Worm (Caenorhabditis elegans) whole organism, L4 larva: ENCODE data around the gene F53H2.3.

Source experiments
- F10B5.3 ChIP-seq: sonication (generic microtip); optimal IDR thresholded peaks from 2 replicates; lab custom pipeline; 2016; ENCODE audit warnings: mild to moderate bottlenecking, missing genetic modification characterization, missing compliant biosample characterization
- F37D6.2 ChIP-seq: sonication (generic microtip); optimal IDR thresholded peaks from 2 replicates; lab custom pipeline; 2016; ENCODE audit warnings: mild to moderate bottlenecking, missing genetic modification characterization, missing compliant biosample characterization
- T26A8.4 ChIP-seq: fragments of 200-800 bp; sonication (Bioruptor generic); IDR thresholded peaks from 2 replicates; pipeline ENCODE4 v1.3.6; 2022; ENCODE audit warnings: missing genetic modification characterization, missing compliant biosample characterization
- Y48G9A.11 ChIP-seq: fragments of 200-800 bp; sonication (Bioruptor generic); IDR thresholded peaks from 2 replicates; pipeline ENCODE4 v1.3.6; 2022; ENCODE audit warnings: missing genetic modification reagents, missing genetic modification characterization, missing compliant biosample characterization
- Y75B8A.6 ChIP-seq: fragments of 200-800 bp; sonication (Bioruptor generic); IDR thresholded peaks from 2 replicates; pipeline ENCODE4 v1.3.6; 2022; ENCODE audit warnings: missing genetic modification reagents, missing genetic modification characterization, missing compliant biosample characterization
- ama-1 ChIP-seq: fragments of 150-350 bp; optimal IDR thresholded peaks from 2 replicates; lab custom pipeline; 2014; ENCODE audit warnings: inconsistent platforms, mixed read lengths
- attf-4 ChIP-seq: sonication (generic microtip); optimal IDR thresholded peaks from 3 replicates; lab custom pipeline; 2017; ENCODE audit warnings: missing biosample characterization, missing genetic modification characterization
- daf-16 ChIP-seq, 3 experiments: sonication (generic microtip); optimal IDR thresholded peaks; 2 replicates each; lab custom pipeline; 2016 to 2017; ENCODE audit warnings: missing genetic modification characterization in 3 of 3, missing genetic modification reagents in 3 of 3, mild to moderate bottlenecking in 2 of 3, missing compliant biosample characterization in 2 of 3, missing biosample characterization in 1 of 3, moderate library complexity in 1 of 3
- daf-19 ChIP-seq: fragments of 200-800 bp; sonication (Bioruptor generic); conservative IDR thresholded peaks from 2 replicates; pipeline ENCODE4 v1.3.6; 2022; ENCODE audit warnings: missing genetic modification characterization, missing compliant biosample characterization
- dmd-6 ChIP-seq: fragments of 200-800 bp; sonication (Bioruptor generic); IDR thresholded peaks from 2 replicates; pipeline ENCODE4 v1.3.6; 2022; ENCODE audit warnings: missing genetic modification reagents, missing genetic modification characterization, missing compliant biosample characterization
- dpl-1 ChIP-seq: fragments of 150-350 bp; optimal IDR thresholded peaks from 2 replicates; lab custom pipeline; 2014; ENCODE audit warnings: missing biosample characterization, missing genetic modification reagents, missing genetic modification characterization
- gei-8 ChIP-seq: fragments of 200-800 bp; sonication (Bioruptor generic); optimal IDR thresholded peaks from 2 replicates; lab custom pipeline; 2018; ENCODE audit warnings: mild to moderate bottlenecking, missing genetic modification characterization, missing compliant biosample characterization
- hif-1 ChIP-seq, 2 experiments: sonication (generic microtip); optimal IDR thresholded peaks; 2 replicates each; lab custom pipeline; 2016 to 2017; ENCODE audit warnings: missing compliant biosample characterization in 2 of 2, missing genetic modification characterization in 2 of 2, missing genetic modification reagents in 2 of 2, missing genotype in 2 of 2, mild to moderate bottlenecking in 1 of 2
- hlh-30 ChIP-seq: sonication (generic microtip); optimal IDR thresholded peaks from 2 replicates; lab custom pipeline; 2017; ENCODE audit warnings: antibody characterized with exemption, mild to moderate bottlenecking, missing genetic modification characterization, missing compliant biosample characterization; ENCODE audit not compliant: insufficient read depth
- hmg-1.1 ChIP-seq: fragments of 200-800 bp; sonication (Bioruptor generic); IDR thresholded peaks from 2 replicates; pipeline ENCODE4 v1.3.6; 2022; ENCODE audit warnings: missing genetic modification reagents, missing genetic modification characterization, missing compliant biosample characterization
- lim-7 ChIP-seq: fragments of 200-800 bp; sonication (Bioruptor generic); IDR thresholded peaks from 2 replicates; pipeline ENCODE4 v1.3.6; 2022; ENCODE audit warnings: missing genetic modification characterization, missing compliant biosample characterization
- lin-1 ChIP-seq: fragments of 200-800 bp; sonication (Bioruptor generic); IDR thresholded peaks from 2 replicates; pipeline ENCODE4 v1.3.6; 2022; ENCODE audit warnings: missing genetic modification reagents, missing genetic modification characterization, missing compliant biosample characterization
- lin-39 ChIP-seq: fragments of 150-350 bp; optimal IDR thresholded peaks from 2 replicates; lab custom pipeline; 2014; ENCODE audit warnings: missing biosample characterization, missing genetic modification reagents, missing genetic modification characterization
- lir-3 ChIP-seq: sonication (generic microtip); optimal IDR thresholded peaks from 2 replicates; lab custom pipeline; 2016; ENCODE audit warnings: mild to moderate bottlenecking, missing genetic modification characterization, missing compliant biosample characterization
- lsy-2 ChIP-seq, 2 experiments: fragments of 150-350 bp in 1 of 2; sonication (generic microtip) in 1 of 2; optimal IDR thresholded peaks; 2 replicates each; lab custom pipeline; 2014 to 2017; ENCODE audit warnings: missing biosample characterization in 2 of 2, missing genetic modification characterization in 2 of 2
- mdl-1 ChIP-seq, 2 experiments: fragments of 150-350 bp in 1 of 2; sonication (generic microtip) in 1 of 2; optimal IDR thresholded peaks; 2 replicates each; lab custom pipeline; 2014 to 2017; ENCODE audit warnings: missing biosample characterization in 2 of 2, missing genetic modification characterization in 2 of 2
- mep-1 ChIP-seq: fragments of 150-350 bp; sonication (generic microtip); optimal IDR thresholded peaks from 3 replicates; lab custom pipeline; 2014; ENCODE audit warnings: missing biosample characterization, missing genetic modification characterization
- mxl-3 ChIP-seq: fragments of 200-800 bp; sonication (Bioruptor generic); optimal IDR thresholded peaks from 2 replicates; lab custom pipeline; 2018; ENCODE audit warnings: mild to moderate bottlenecking, missing genetic modification characterization, missing compliant biosample characterization
- nhr-102 ChIP-seq: sonication (generic microtip); optimal IDR thresholded peaks from 2 replicates; lab custom pipeline; 2016; ENCODE audit warnings: mild to moderate bottlenecking, missing genetic modification characterization, moderate library complexity, missing compliant biosample characterization
- nhr-11 ChIP-seq: fragments of 150-350 bp; optimal IDR thresholded peaks from 2 replicates; lab custom pipeline; 2014; ENCODE audit warnings: missing biosample characterization, missing genetic modification characterization
- nhr-111 ChIP-seq: fragments of 200-800 bp; sonication (Bioruptor generic); optimal IDR thresholded peaks from 2 replicates; lab custom pipeline; 2018; ENCODE audit warnings: mild to moderate bottlenecking, missing genetic modification characterization, missing compliant biosample characterization
- nhr-237 ChIP-seq: sonication (generic microtip); optimal IDR thresholded peaks from 2 replicates; lab custom pipeline; 2017; ENCODE audit warnings: missing biosample characterization, missing genetic modification characterization
- nhr-25 ChIP-seq: sonication (generic microtip); optimal IDR thresholded peaks from 2 replicates; lab custom pipeline; 2017; ENCODE audit warnings: missing genetic modification characterization, mild to moderate bottlenecking, missing compliant biosample characterization, antibody characterized with exemption, moderate library complexity, borderline replicate concordance; ENCODE audit not compliant: insufficient read depth
- nhr-28 ChIP-seq: fragments of 150-350 bp; optimal IDR thresholded peaks from 2 replicates; lab custom pipeline; 2014; ENCODE audit warnings: missing biosample characterization, missing genetic modification characterization
- nhr-41 ChIP-seq: fragments of 200-800 bp; sonication (Bioruptor generic); IDR thresholded peaks from 2 replicates; pipeline ENCODE4 v1.3.6; 2022; ENCODE audit warnings: missing genetic modification reagents, missing genetic modification characterization, missing compliant biosample characterization
- nhr-48 ChIP-seq: sonication (generic microtip); optimal IDR thresholded peaks from 2 replicates; lab custom pipeline; 2016; ENCODE audit warnings: mild to moderate bottlenecking, missing genetic modification characterization, missing compliant biosample characterization
- nhr-6 ChIP-seq: fragments of 150-350 bp; optimal IDR thresholded peaks from 2 replicates; lab custom pipeline; 2014; ENCODE audit warnings: missing biosample characterization, missing genetic modification characterization
- nhr-76 ChIP-seq: fragments of 150-350 bp; optimal IDR thresholded peaks from 2 replicates; lab custom pipeline; 2014; ENCODE audit warnings: missing biosample characterization, missing genetic modification characterization
- nhr-77 ChIP-seq: fragments of 150-350 bp; optimal IDR thresholded peaks from 2 replicates; lab custom pipeline; 2014; ENCODE audit warnings: missing biosample characterization, missing genetic modification characterization
- pha-4 ChIP-seq, 2 experiments: fragments of 150-350 bp in 1 of 2; fragments of 200-800 bp in 1 of 2; sonication (Bioruptor generic) in 1 of 2; IDR thresholded peaks in 1 of 2; optimal IDR thresholded peaks in 1 of 2; 2 replicates each; pipeline versions ENCODE4 v1.3.6 to Lab custom; 2014 to 2022; ENCODE audit warnings: missing genetic modification characterization in 2 of 2, missing genetic modification reagents in 2 of 2, missing biosample characterization in 1 of 2, missing compliant biosample characterization in 1 of 2
- php-3 ChIP-seq: fragments of 200-800 bp; sonication (Bioruptor generic); IDR thresholded peaks from 2 replicates; pipeline ENCODE4 v1.3.6; 2022; ENCODE audit warnings: missing genetic modification reagents, missing genetic modification characterization, missing compliant biosample characterization
- sdz-12 ChIP-seq: fragments of 200-800 bp; sonication (Bioruptor generic); optimal IDR thresholded peaks from 2 replicates; lab custom pipeline; 2018; ENCODE audit warnings: mild to moderate bottlenecking, missing genetic modification characterization, missing compliant biosample characterization
- set-16 ChIP-seq: fragments of 200-800 bp; sonication (Bioruptor generic); IDR thresholded peaks from 2 replicates; pipeline ENCODE4 v1.3.6; 2022; ENCODE audit warnings: missing genetic modification reagents, missing genetic modification characterization, missing compliant biosample characterization
- spr-3 ChIP-seq: fragments of 200-800 bp; sonication (Bioruptor generic); optimal IDR thresholded peaks from 2 replicates; lab custom pipeline; 2018; ENCODE audit warnings: mild to moderate bottlenecking, missing genetic modification characterization, missing compliant biosample characterization
- tra-1 ChIP-seq: fragments of 200-800 bp; sonication (Bioruptor generic); IDR thresholded peaks from 2 replicates; pipeline ENCODE4 v1.3.6; 2022; ENCODE audit warnings: missing genetic modification reagents, missing genetic modification characterization, missing compliant biosample characterization
- unc-130 ChIP-seq: sonication (generic microtip); optimal IDR thresholded peaks from 2 replicates; lab custom pipeline; 2016; ENCODE audit warnings: missing genetic modification reagents, missing genetic modification characterization, missing compliant biosample characterization
- unc-62 ChIP-seq, 3 experiments: fragments of 150-350 bp in 1 of 3; sonication (generic microtip); optimal IDR thresholded peaks in 2 of 3; peaks in 1 of 3; 1 replicate in 1 of 3; 2 replicates in 2 of 3; lab custom pipeline; 2014 to 2017; ENCODE audit warnings: missing biosample characterization in 3 of 3, missing genetic modification characterization in 3 of 3, missing genetic modification reagents in 3 of 3, missing genotype in 1 of 3
- zip-2 ChIP-seq: fragments of 150-350 bp; optimal IDR thresholded peaks from 2 replicates; lab custom pipeline; 2014; ENCODE audit warnings: missing biosample characterization, missing genetic modification characterization

F53H2.3 gene

DNA sequence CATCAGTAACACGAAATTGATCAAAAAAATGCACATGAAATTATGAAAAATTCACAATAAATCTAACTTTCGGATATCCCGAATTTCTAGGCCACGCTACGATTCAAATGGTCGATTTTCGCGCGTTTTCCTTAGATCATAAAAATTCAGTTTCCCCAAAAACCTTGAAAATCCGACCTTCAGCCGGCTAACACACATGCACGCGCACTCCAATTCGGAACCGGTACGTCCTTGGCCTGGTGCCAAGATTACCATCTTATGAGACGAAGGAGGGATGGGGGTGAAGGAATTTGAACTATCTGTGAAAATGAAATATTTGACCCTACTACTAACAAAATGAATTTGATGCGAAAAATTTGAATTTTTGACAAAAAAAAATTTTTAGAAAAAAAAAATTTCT, 11.2 kb upstream of the F53H2.3 start:
- TF ChIP-seq F37D6.2 (tag; lab: Kevin White, UChicago) = no peak
- peak; percentile 89 for TF ChIP-seq nhr-25 (tag; lab: Kevin White, UChicago)
- TF ChIP-seq, all 104 proteins: peak for 1

- TF ChIP-seq nhr-6 (tag; lab: Kevin White, UChicago) = no peak
- peak; percentile 94 for TF ChIP-seq hlh-30
- TF ChIP-seq ama-1 = no peak
- TF ChIP-seq Y48G9A.11 (GFP tag; lab: Robert Waterston, UW) = no peak
- TF ChIP-seq mdl-1 (tag; optimal IDR thresholded peaks at IDR 0.05; lab: Kevin White, UChicago) = peak in 1 of 2 experiments; percentile 11
- no peak for TF ChIP-seq daf-16 (GFP tag; optimal IDR thresholded peaks at IDR 0.05; lab: Kevin White, UChicago)
- TF ChIP-seq daf-16 (tag; optimal IDR thresholded peaks at IDR 0.05; lab: Kevin White, UChicago) = peak; percentile 16
- peak in 1 of 2 experiments; percentile 17 for TF ChIP-seq hif-1 (tag; optimal IDR thresholded peaks at IDR 0.05; lab: Kevin White, UChicago)
These were observed 8.1 kb upstream of the F53H2.3 start for ce11 chrV:20419643-20420042.

DNA sequence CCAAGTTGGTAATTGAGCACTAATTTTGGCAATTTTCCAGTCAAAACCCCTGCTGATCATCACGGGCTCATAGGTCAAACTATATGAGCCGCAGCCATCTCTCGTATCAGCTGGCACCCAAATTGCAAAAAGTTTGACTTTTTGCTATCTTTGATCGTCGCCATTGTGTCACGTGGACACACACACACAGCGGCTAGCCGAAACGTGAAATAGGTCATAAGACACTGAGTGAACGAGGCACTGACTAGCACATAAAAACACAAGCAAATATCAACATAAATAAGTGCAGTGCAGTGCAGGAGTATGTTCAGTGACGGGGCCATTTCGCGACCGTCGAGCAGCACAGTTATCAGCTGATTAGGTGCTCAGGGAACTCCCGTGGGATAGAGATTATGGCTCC, 7.2 kb upstream of the F53H2.3 start:
- no peak for TF ChIP-seq gei-8 (GFP tag; lab: Kevin White, UChicago)
- peak; percentile 90 for TF ChIP-seq nhr-77 (tag; lab: Kevin White, UChicago)
- TF ChIP-seq php-3 (GFP tag; lab: Robert Waterston, UW) = peak; percentile 86
- TF ChIP-seq nhr-25 (tag; lab: Kevin White, UChicago) = no peak
- peak; percentile 72 for TF ChIP-seq nhr-11
- TF ChIP-seq nhr-111 (GFP tag; lab: Kevin White, UChicago) = no peak
- TF ChIP-seq pha-4 (GFP tag; IDR thresholded peaks at IDR 0.05; lab: Robert Waterston, UW) = peak; percentile 58; the same call in 1 of the 2 replicates
- peak; percentile 96 for TF ChIP-seq pha-4 (tag; optimal IDR thresholded peaks at IDR 0.05; lab: Kevin White, UChicago)
- peak; percentile 56; the same call in 1 of the 2 replicates for TF ChIP-seq tra-1
- no peak for TF ChIP-seq lin-39 (tag; lab: Kevin White, UChicago)
- TF ChIP-seq mep-1 (tag; lab: Kevin White, UChicago) = peak; percentile 71
- 0 out of 2 replicates have a peak, but pooled peaks have one; percentile 43 for TF ChIP-seq nhr-41 (GFP tag; lab: Robert Waterston, UW)
- no peak for TF ChIP-seq spr-3
- TF ChIP-seq nhr-102 = peak; percentile 72
- TF ChIP-seq lin-1 (GFP tag; lab: Robert Waterston, UW) = 0 out of 2 replicates have a peak, but pooled peaks have one; percentile 14
- TF ChIP-seq nhr-28 (tag; lab: Kevin White, UChicago) = peak; percentile 84
- TF ChIP-seq unc-130 (GFP tag; lab: Kevin White, UChicago) = no peak
- peak in 1 of 2 experiments; percentile 57 for TF ChIP-seq lsy-2 (tag; optimal IDR thresholded peaks at IDR 0.05; lab: Kevin White, UChicago)
- TF ChIP-seq nhr-76 = no peak
- TF ChIP-seq hif-1 (tag; optimal IDR thresholded peaks at IDR 0.05; lab: Kevin White, UChicago) = peak in 1 of 2 experiments; percentile 72
- no peak for TF ChIP-seq lim-7 (GFP tag; lab: Robert Waterston, UW)
- TF ChIP-seq zip-2 = no peak
- TF ChIP-seq dmd-6 = peak; percentile 91
- 0 out of 2 replicates have a peak, but pooled peaks have one; percentile 36 for TF ChIP-seq hmg-1.1
- TF ChIP-seq T26A8.4 (GFP tag; lab: Robert Waterston, UW) = peak; percentile 71
- TF ChIP-seq lir-3 = no peak
- TF ChIP-seq F10B5.3 (tag; lab: Kevin White, UChicago) = no peak
- TF ChIP-seq unc-62 (GFP tag; optimal IDR thresholded peaks at IDR 0.05 in 1 of 2; lab: Kevin White, UChicago) = peak in 1 of 2 experiments; percentile 99
- TF ChIP-seq unc-62 (tag; optimal IDR thresholded peaks at IDR 0.05; lab: Kevin White, UChicago) = no peak
- no peak for TF ChIP-seq sdz-12 (GFP tag; lab: Kevin White, UChicago)
- TF ChIP-seq Y75B8A.6 (GFP tag; lab: Robert Waterston, UW) = no peak
- peak; percentile 54 to 93 for TF ChIP-seq mdl-1 (tag; optimal IDR thresholded peaks at IDR 0.05; lab: Kevin White, UChicago)
- TF ChIP-seq nhr-48 (tag; lab: Kevin White, UChicago) = peak; percentile 75
- peak; percentile 13; the same call in 1 of the 2 replicates for TF ChIP-seq set-16 (GFP tag; lab: Robert Waterston, UW)
- TF ChIP-seq daf-16 (GFP tag; optimal IDR thresholded peaks at IDR 0.05; lab: Kevin White, UChicago) = peak in 1 of 2 experiments; percentile 80
- TF ChIP-seq daf-16 (tag; optimal IDR thresholded peaks at IDR 0.05; lab: Kevin White, UChicago) = peak; percentile 96
- no peak for TF ChIP-seq attf-4 (tag; lab: Kevin White, UChicago)
- TF ChIP-seq nhr-237 (tag; lab: Kevin White, UChicago) = no peak
- TF ChIP-seq daf-19 (GFP tag; lab: Robert Waterston, UW) = no peak
- no peak for TF ChIP-seq dpl-1
- TF ChIP-seq nhr-6 (tag; lab: Kevin White, UChicago) = peak; percentile 81
- peak; percentile 80 for TF ChIP-seq mxl-3 (GFP tag; lab: Kevin White, UChicago)
